Worm (Caenorhabditis elegans) whole organism, early embryonic: ENCODE measurements around the gene mrpl-4.
A peak's percentile ranks its signal among the peaks of the same experiment; 100 is the strongest.

Source experiments
- B0310.2 ChIP-seq: sonication (generic microtip); optimal IDR thresholded peaks from 2 replicates; lab custom pipeline; 2016; ENCODE audit warnings: mild to moderate bottlenecking, missing genetic modification characterization, missing compliant biosample characterization
- F13C5.2 ChIP-seq: sonication (generic microtip); optimal IDR thresholded peaks from 2 replicates; lab custom pipeline; 2017; ENCODE audit warnings: mild to moderate bottlenecking, missing genetic modification characterization, inconsistent platforms, missing compliant biosample characterization
- aly-1 ChIP-seq: sonication (generic microtip); optimal IDR thresholded peaks from 2 replicates; lab custom pipeline; 2016; ENCODE audit warnings: missing genetic modification characterization, missing compliant biosample characterization
- ama-1 ChIP-seq: fragments of 150-350 bp; optimal IDR thresholded peaks from 2 replicates; lab custom pipeline; 2014
- ceh-13 ChIP-seq: fragments of 200-800 bp; sonication (Bioruptor generic); optimal IDR thresholded peaks from 2 replicates; lab custom pipeline; 2018; ENCODE audit warnings: mild to moderate bottlenecking, missing genetic modification characterization, missing compliant biosample characterization
- ceh-36 ChIP-seq: sonication (generic microtip); optimal IDR thresholded peaks from 2 replicates; lab custom pipeline; 2016; ENCODE audit warnings: missing genetic modification characterization, inconsistent platforms, missing compliant biosample characterization
- ets-7 ChIP-seq: sonication (generic microtip); optimal IDR thresholded peaks from 2 replicates; lab custom pipeline; 2016; ENCODE audit warnings: missing genotype, missing genetic modification characterization, missing compliant biosample characterization
- flt-1 ChIP-seq: fragments of 200-800 bp; sonication (Bioruptor generic); IDR thresholded peaks from 2 replicates; pipeline ENCODE4 v1.3.6; 2022; ENCODE audit warnings: missing genetic modification characterization, missing compliant biosample characterization
- hmbx-1 ChIP-seq: sonication (generic microtip); optimal IDR thresholded peaks from 2 replicates; lab custom pipeline; 2016; ENCODE audit warnings: mild to moderate bottlenecking, missing genetic modification characterization, missing compliant biosample characterization
- hmg-4 ChIP-seq: fragments of 200-800 bp; sonication (Bioruptor generic); optimal IDR thresholded peaks from 2 replicates; lab custom pipeline; 2018; ENCODE audit warnings: mild to moderate bottlenecking, missing genetic modification characterization, missing compliant biosample characterization
- scrt-1 ChIP-seq: fragments of 200-800 bp; sonication (Bioruptor generic); IDR thresholded peaks from 2 replicates; pipeline ENCODE4 v1.3.6; 2022; ENCODE audit warnings: missing genetic modification characterization, missing compliant biosample characterization
- sea-1 ChIP-seq: fragments of 200-800 bp; sonication (Bioruptor generic); conservative IDR thresholded peaks from 2 replicates; pipeline ENCODE4 v1.3.6; 2022; ENCODE audit warnings: missing genetic modification characterization, missing compliant biosample characterization
- tbx-11 ChIP-seq: fragments of 200-800 bp; sonication (Bioruptor generic); IDR thresholded peaks from 2 replicates; pipeline ENCODE4 v1.3.6; 2022; ENCODE audit warnings: missing genetic modification characterization, missing compliant biosample characterization

DNA sequence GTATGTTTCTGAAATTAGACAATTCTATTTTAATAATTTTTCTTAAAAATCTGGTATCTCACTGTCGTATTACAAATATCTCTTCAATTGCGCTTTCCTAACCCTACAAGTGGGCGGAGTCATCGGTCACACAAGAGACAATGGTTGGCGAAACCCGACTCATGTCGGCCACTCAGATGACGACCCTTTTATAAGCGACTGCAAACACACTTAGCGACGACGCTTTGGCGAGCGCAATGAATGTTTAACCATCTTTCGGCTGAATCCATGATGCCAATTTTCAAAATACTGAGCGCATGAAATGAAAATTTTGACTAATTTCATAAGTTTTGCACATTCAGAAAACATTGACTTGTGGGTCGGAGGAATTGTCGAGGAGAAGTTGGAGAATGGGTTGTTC is 33.3 kb downstream of the mrpl-4 start:
- no peak for TF ChIP-seq ama-1 (lab: Kevin White, UChicago)
- peak; percentile 93 for TF ChIP-seq hmbx-1 (tag; lab: Kevin White, UChicago)
- TF ChIP-seq ets-7 (tag; lab: Kevin White, UChicago), result peak; percentile 96
- TF ChIP-seq flt-1 (GFP tag; lab: Robert Waterston, UW), result peak; percentile 99
- peak; percentile 98 for TF ChIP-seq aly-1
- TF ChIP-seq tbx-11 (GFP tag; lab: Robert Waterston, UW), result peak; percentile 99
- TF ChIP-seq F13C5.2 (tag; lab: Kevin White, UChicago), result peak; percentile 99
- peak; percentile 100 for TF ChIP-seq hmg-4
- peak; percentile 98 for TF ChIP-seq B0310.2 (tag; lab: Kevin White, UChicago)
- peak; percentile 100 for TF ChIP-seq sea-1 (GFP tag; lab: Robert Waterston, UW)
- peak; percentile 99 for TF ChIP-seq scrt-1 (GFP tag; lab: Robert Waterston, UW)
- peak; percentile 98 for TF ChIP-seq ceh-36 (tag; lab: Kevin White, UChicago)
- peak; percentile 98 for TF ChIP-seq ceh-13 (GFP tag; lab: Kevin White, UChicago)
